Fruit fly (Drosophila melanogaster) whole organism, adult: ENCODE results near the gene CG7252.

Experiments used
- CG11617 ChIP-seq: fragments of 200-800 bp; sonication (Bioruptor generic); optimal IDR thresholded peaks from 2 replicates; lab custom pipeline; 2017; ENCODE audit warnings: mild to moderate bottlenecking, missing biosample characterization, missing genetic modification reagents, missing genetic modification characterization
- CG12768 ChIP-seq: fragments of 200-800 bp; sonication (Bioruptor generic); optimal IDR thresholded peaks from 2 replicates; lab custom pipeline; 2017; ENCODE audit warnings: missing biosample characterization, missing genetic modification characterization, mild to moderate bottlenecking, moderate library complexity, missing genetic modification reagents
- CG14711 ChIP-seq: fragments of 200-800 bp; sonication (Bioruptor generic); optimal IDR thresholded peaks from 2 replicates; lab custom pipeline; 2018; ENCODE audit warnings: missing biosample characterization, mild to moderate bottlenecking, missing genetic modification characterization, moderate library complexity
- CG1620 ChIP-seq: fragments of 200-800 bp; sonication (Bioruptor generic); optimal IDR thresholded peaks from 2 replicates; lab custom pipeline; 2016; ENCODE audit warnings: missing biosample characterization, missing genetic modification characterization
- CG33017 ChIP-seq: fragments of 200-800 bp; sonication (Bioruptor generic); optimal IDR thresholded peaks from 2 replicates; lab custom pipeline; 2018; ENCODE audit warnings: missing biosample characterization, mild to moderate bottlenecking, missing genetic modification characterization, moderate library complexity
- CG5204 ChIP-seq: fragments of 200-800 bp; sonication (Bioruptor generic); optimal IDR thresholded peaks from 2 replicates; lab custom pipeline; 2016; ENCODE audit warnings: missing biosample characterization, missing genetic modification characterization
- CG7045 ChIP-seq: fragments of 200-800 bp; sonication (Bioruptor generic); optimal IDR thresholded peaks from 2 replicates; lab custom pipeline; 2017; ENCODE audit warnings: missing biosample characterization, mild to moderate bottlenecking, missing genetic modification characterization
- CG7101 ChIP-seq: fragments of 200-800 bp; sonication (Bioruptor generic); optimal IDR thresholded peaks from 2 replicates; lab custom pipeline; 2018; ENCODE audit warnings: missing biosample characterization, mild to moderate bottlenecking, missing genetic modification characterization, moderate library complexity
- Clk ChIP-seq: fragments of 200-800 bp; sonication (Bioruptor generic); optimal IDR thresholded peaks from 2 replicates; lab custom pipeline; 2017; ENCODE audit warnings: missing biosample characterization, missing genetic modification characterization
- Crg-1 ChIP-seq: fragments of 200-800 bp; sonication (Bioruptor generic); optimal IDR thresholded peaks from 2 replicates; lab custom pipeline; 2016; ENCODE audit warnings: missing biosample characterization, missing genetic modification characterization
- Hr96 ChIP-seq: fragments of 200-800 bp; sonication (Bioruptor generic); optimal IDR thresholded peaks from 2 replicates; lab custom pipeline; 2016; ENCODE audit warnings: missing biosample characterization, missing genetic modification characterization
- Mnt ChIP-seq: fragments of 200-800 bp; sonication (Bioruptor generic); optimal IDR thresholded peaks from 2 replicates; lab custom pipeline; 2016; ENCODE audit warnings: missing biosample characterization, mild to moderate bottlenecking, missing genetic modification characterization
- bab1 ChIP-seq: fragments of 200-800 bp; sonication (Bioruptor generic); optimal IDR thresholded peaks from 3 replicates; lab custom pipeline; 2019; ENCODE audit warnings: missing biosample characterization, mild to moderate bottlenecking, missing genetic modification characterization, moderate library complexity
- cic ChIP-seq: fragments of 200-800 bp; sonication (Bioruptor generic); optimal IDR thresholded peaks from 2 replicates; lab custom pipeline; 2017; ENCODE audit warnings: missing biosample characterization, mild to moderate bottlenecking, missing genetic modification characterization, moderate library complexity
- cnc ChIP-seq, 2 experiments: fragments of >200 bp; optimal IDR thresholded peaks; 2 replicates each; lab custom pipeline; 2017
- kay ChIP-seq: fragments of 200-800 bp; sonication (Bioruptor generic); peaks from one replicate; lab custom pipeline; 2016; ENCODE audit warnings: missing biosample characterization, missing genetic modification characterization, borderline replicate concordance
- ovo ChIP-seq: fragments of 200-800 bp; sonication (Bioruptor generic); optimal IDR thresholded peaks from 2 replicates; lab custom pipeline; 2016; ENCODE audit warnings: missing biosample characterization, missing genetic modification characterization
- pad ChIP-seq: fragments of 200-800 bp; sonication (Bioruptor generic); optimal IDR thresholded peaks from 3 replicates; lab custom pipeline; 2017; ENCODE audit warnings: missing biosample characterization, missing genetic modification characterization, mild to moderate bottlenecking, moderate library complexity, missing genetic modification reagents
- tj ChIP-seq: fragments of 200-800 bp; sonication (Bioruptor generic); optimal IDR thresholded peaks from 3 replicates; lab custom pipeline; 2017; ENCODE audit warnings: missing biosample characterization, mild to moderate bottlenecking, missing genetic modification characterization, moderate library complexity
- toe ChIP-seq: fragments of 200-800 bp; sonication (Bioruptor generic); optimal IDR thresholded peaks from 2 replicates; lab custom pipeline; 2016; ENCODE audit warnings: missing biosample characterization, missing genetic modification characterization

CG7252 gene

DNA sequence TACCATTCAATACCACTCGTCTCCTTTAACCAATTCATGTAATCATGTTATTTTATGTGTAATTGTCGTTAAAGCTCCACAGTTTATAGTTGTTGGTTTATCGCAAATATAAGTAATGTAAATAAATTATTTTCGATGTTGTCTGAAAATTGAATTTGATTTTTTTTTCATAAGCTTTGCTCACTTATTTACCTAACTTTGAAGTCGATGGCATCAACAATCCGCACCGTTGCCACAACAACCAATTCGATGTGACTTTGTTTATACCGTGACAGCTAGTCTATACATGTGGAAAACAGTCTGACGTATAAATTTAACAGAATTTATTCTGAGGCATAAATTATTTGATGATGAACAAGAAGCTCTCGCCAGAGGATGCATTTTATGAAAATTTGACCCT, 43.0 kb downstream of the CG7252 start, which contains the start of gene CG6931:
TSS of gene CG6931 (plus strand) at position 301 of the 400 bp plus-strand sequence.
- TF ChIP-seq CG11617 (GFP tag; lab: Kevin White, UChicago), result no peak
- TF ChIP-seq ovo (GFP tag; lab: Kevin White, UChicago), result no peak
- no peak for TF ChIP-seq Hr96 (GFP tag; lab: Kevin White, UChicago)
- TF ChIP-seq tj (GFP tag; lab: Kevin White, UChicago), result no peak
- TF ChIP-seq cnc (optimal IDR thresholded peaks at IDR 0.05; lab: Kevin White, UChicago), result no peak
- TF ChIP-seq cic, result no peak
- TF ChIP-seq Mnt, result no peak
- TF ChIP-seq CG7101 (tag; lab: Kevin White, UChicago), result no peak
- TF ChIP-seq Clk (GFP tag; lab: Kevin White, UChicago), result no peak
- no peak for TF ChIP-seq kay (GFP tag; lab: Kevin White, UChicago)
- no peak for TF ChIP-seq CG33017
- TF ChIP-seq toe (GFP tag; lab: Kevin White, UChicago), result no peak
- no peak for TF ChIP-seq CG14711
- no peak for TF ChIP-seq CG5204 (GFP tag; lab: Kevin White, UChicago)
- no peak for TF ChIP-seq CG12768 (GFP tag; lab: Kevin White, UChicago)

dm6 chr3L:11992960-11993359, 45.5 kb downstream of the CG7252 start, which contains the start of gene viaf:
viaf (minus strand) TSS chr3L:11993179.
- TF ChIP-seq Mnt (peak; percentile 53), CG14711 (peak; percentile 17), CG1620 (GFP tag; lab: Kevin White, UChicago) (peak; percentile 27), kay (GFP tag; lab: Kevin White, UChicago) (peak; percentile 99), CG7045 (GFP tag; lab: Kevin White, UChicago) (no peak), CG11617 (GFP tag; lab: Kevin White, UChicago) (peak; percentile 31), Crg-1 (GFP tag; lab: Kevin White, UChicago) (no peak), Clk (GFP tag; lab: Kevin White, UChicago) (no peak), toe (GFP tag; lab: Kevin White, UChicago) (peak; percentile 26), cic (no peak), Hr96 (GFP tag; lab: Kevin White, UChicago) (no peak), CG5204 (GFP tag; lab: Kevin White, UChicago) (peak; percentile 3), bab1 (GFP tag; lab: Kevin White, UChicago) (peak; percentile 78), ovo (GFP tag; lab: Kevin White, UChicago) (no peak), CG12768 (GFP tag; lab: Kevin White, UChicago) (no peak), CG7101 (tag; lab: Kevin White, UChicago) (peak; percentile 46), CG33017 (no peak), cnc (optimal IDR thresholded peaks at IDR 0.05; lab: Kevin White, UChicago) (no peak), tj (GFP tag; lab: Kevin White, UChicago) (no peak), pad (GFP tag; lab: Kevin White, UChicago) (no peak)

DNA sequence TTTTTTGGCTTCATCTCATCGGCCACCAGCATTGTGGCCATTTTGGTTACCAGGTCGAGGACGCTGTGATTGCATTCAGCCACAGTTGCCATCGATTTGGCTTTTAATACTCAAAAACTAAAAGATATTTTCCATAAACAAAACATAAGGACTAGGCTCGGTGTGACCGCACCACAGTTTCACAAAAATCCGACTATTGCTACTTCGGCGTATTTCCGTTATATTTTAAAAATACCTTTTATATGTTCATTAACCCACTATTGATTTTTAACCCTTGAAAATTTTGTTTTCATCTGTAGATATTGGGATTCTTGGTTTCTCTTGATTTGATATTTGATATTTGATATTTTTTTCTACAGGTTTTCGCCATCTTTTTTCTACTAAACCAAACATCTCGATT, 50.5 kb downstream of the CG7252 start, which contains the start of gene Grip163:
TSS of gene Grip163 (minus strand) at position 180 of the 400 bp plus-strand sequence.
- TF ChIP-seq tj (GFP tag; lab: Kevin White, UChicago), result no peak
- TF ChIP-seq toe (GFP tag; lab: Kevin White, UChicago), result no peak
- no peak for TF ChIP-seq CG14711
- no peak for TF ChIP-seq Hr96 (GFP tag; lab: Kevin White, UChicago)
- no peak for TF ChIP-seq ovo (GFP tag; lab: Kevin White, UChicago)
